Fruit fly (Drosophila melanogaster) whole organism, embryonic: ENCODE results near the gene fit.
A peak's percentile ranks its signal among the peaks of the same experiment; 100 is the strongest.

Experiments used
- CG1024 ChIP-seq: fragments of 200-800 bp; sonication (Bioruptor generic); IDR thresholded peaks from 2 replicates; pipeline ENCODE4 v1.3.6; 2022; ENCODE audit warnings: missing biosample characterization, missing genetic modification characterization
- CG10565 ChIP-seq: fragments of 200-800 bp; sonication (Bioruptor generic); optimal IDR thresholded peaks from 3 replicates; lab custom pipeline; 2016; ENCODE audit warnings: missing biosample characterization, mild to moderate bottlenecking, missing genetic modification characterization
- CG10959 ChIP-seq: fragments of 200-800 bp; sonication (Bioruptor generic); IDR thresholded peaks from 2 replicates; pipeline ENCODE4 v1.3.6; 2022; ENCODE audit warnings: missing biosample characterization, missing genetic modification characterization
- CG11560 ChIP-seq: fragments of 200-800 bp; sonication (Bioruptor generic); IDR thresholded peaks from 3 replicates; pipeline ENCODE4 v1.3.6; 2022; ENCODE audit warnings: missing biosample characterization, missing genetic modification characterization
- CG14667 ChIP-seq: fragments of 200-800 bp; sonication (Bioruptor generic); IDR thresholded peaks from 2 replicates; pipeline ENCODE4 v1.3.6; 2022; ENCODE audit warnings: missing biosample characterization, missing genetic modification characterization
- CG14860 ChIP-seq: fragments of 200-800 bp; sonication (Bioruptor generic); IDR thresholded peaks from 3 replicates; pipeline ENCODE4 v1.3.6; 2022; ENCODE audit warnings: missing biosample characterization, missing genetic modification characterization; ENCODE audit not compliant: partially characterized antibody
- CG15601 ChIP-seq: fragments of 200-800 bp; sonication (Bioruptor generic); optimal IDR thresholded peaks from 3 replicates; lab custom pipeline; 2019; ENCODE audit warnings: missing biosample characterization, mild to moderate bottlenecking, missing genetic modification characterization, moderate library complexity
- CG17186 ChIP-seq: fragments of 200-800 bp; sonication (Bioruptor generic); optimal IDR thresholded peaks from 3 replicates; lab custom pipeline; 2017; ENCODE audit warnings: missing biosample characterization, missing genetic modification reagents, missing genetic modification characterization
- CG2678 ChIP-seq: fragments of 200-800 bp; sonication (Bioruptor generic); optimal IDR thresholded peaks from 3 replicates; lab custom pipeline; 2019; ENCODE audit warnings: missing biosample characterization, mild to moderate bottlenecking, missing genetic modification characterization, moderate library complexity
- CG4730 ChIP-seq: fragments of 200-800 bp; sonication (Bioruptor generic); IDR thresholded peaks from 2 replicates; pipeline ENCODE4 v1.3.6; 2022; ENCODE audit warnings: missing biosample characterization, missing genetic modification characterization
- CG5245 ChIP-seq: fragments of 200-800 bp; sonication (Bioruptor generic); optimal IDR thresholded peaks from 3 replicates; lab custom pipeline; 2016; ENCODE audit warnings: missing biosample characterization, missing genetic modification characterization
- CG6683 ChIP-seq: fragments of 200-800 bp; sonication (Bioruptor generic); optimal IDR thresholded peaks from 2 replicates; lab custom pipeline; 2017; ENCODE audit warnings: missing biosample characterization, mild to moderate bottlenecking, missing genetic modification characterization, missing genetic modification reagents
- CG8944 ChIP-seq: fragments of 200-800 bp; sonication (Bioruptor generic); optimal IDR thresholded peaks from 3 replicates; lab custom pipeline; 2016; ENCODE audit warnings: missing biosample characterization, missing genetic modification characterization
- CrebB ChIP-seq: fragments of 200-800 bp; sonication (Bioruptor generic); optimal IDR thresholded peaks from 3 replicates; lab custom pipeline; 2018; ENCODE audit warnings: missing biosample characterization, mild to moderate bottlenecking, missing genetic modification characterization
- Dad ChIP-seq: fragments of 200-800 bp; sonication (Bioruptor generic); optimal IDR thresholded peaks from 3 replicates; lab custom pipeline; 2016; ENCODE audit warnings: missing biosample characterization, missing genetic modification characterization
- Dfd ChIP-seq, 2 experiments: fragments of >200 bp; optimal IDR thresholded peaks; 2 replicates each; lab custom pipeline; 2017; ENCODE audit warnings: missing biosample characterization in 2 of 2, missing genetic modification characterization in 2 of 2
- Fer2 ChIP-seq: fragments of 200-800 bp; sonication (Bioruptor generic); optimal IDR thresholded peaks from 2 replicates; lab custom pipeline; 2018; ENCODE audit warnings: missing biosample characterization, mild to moderate bottlenecking, missing genetic modification characterization, moderate library complexity
- H15 ChIP-seq: fragments of 200-800 bp; sonication (Bioruptor generic); IDR thresholded peaks from 3 replicates; pipeline ENCODE4 v1.3.6; 2022; ENCODE audit warnings: missing biosample characterization, missing genetic modification characterization
- Hr78 ChIP-seq, 2 experiments: fragments of 200-800 bp in 1 of 2; fragments of >200 bp in 1 of 2; sonication (Bioruptor generic) in 1 of 2; optimal IDR thresholded peaks; 2 replicates each; lab custom pipeline; 2017 to 2019; ENCODE audit warnings: missing biosample characterization in 2 of 2, missing genetic modification characterization in 2 of 2, mild to moderate bottlenecking in 1 of 2, moderate library complexity in 1 of 2
- Meics ChIP-seq: fragments of 200-800 bp; sonication (Bioruptor generic); optimal IDR thresholded peaks from 2 replicates; lab custom pipeline; 2017; ENCODE audit warnings: missing biosample characterization, mild to moderate bottlenecking, missing genetic modification characterization
- NC2β ChIP-seq: fragments of 200-800 bp; sonication (Bioruptor generic); optimal IDR thresholded peaks from 2 replicates; lab custom pipeline; 2016; ENCODE audit warnings: missing biosample characterization, missing genetic modification characterization
- Nf-YB ChIP-seq: fragments of 200-800 bp; sonication (Bioruptor generic); optimal IDR thresholded peaks from 3 replicates; lab custom pipeline; 2019; ENCODE audit warnings: missing biosample characterization, mild to moderate bottlenecking, missing genetic modification characterization, moderate library complexity
- Optix ChIP-seq: fragments of 200-800 bp; sonication (Bioruptor generic); IDR thresholded peaks from 3 replicates; pipeline ENCODE4 v1.3.6; 2022; ENCODE audit warnings: missing biosample characterization, missing genetic modification characterization
- Six4 ChIP-seq: fragments of 200-800 bp; sonication (Bioruptor generic); optimal IDR thresholded peaks from 2 replicates; lab custom pipeline; 2016; ENCODE audit warnings: missing biosample characterization, missing genetic modification characterization
- Trl ChIP-seq, 3 experiments: fragments of >200 bp in 2 of 3; fragments of 200-800 bp in 1 of 3; sonication (Bioruptor generic) in 1 of 3; optimal IDR thresholded peaks; 2 replicates in 1 of 3; 3 replicates in 2 of 3; lab custom pipeline; 2016 to 2017; ENCODE audit warnings: missing biosample characterization in 1 of 3, missing genetic modification characterization in 1 of 3
- Xbp1 ChIP-seq: fragments of 200-800 bp; sonication (Bioruptor generic); optimal IDR thresholded peaks from 3 replicates; lab custom pipeline; 2016; ENCODE audit warnings: missing biosample characterization, mild to moderate bottlenecking, missing genetic modification characterization
- Xrp1 ChIP-seq: fragments of 200-800 bp; sonication (Bioruptor generic); IDR thresholded peaks from 2 replicates; pipeline ENCODE4 v1.3.6; 2022; ENCODE audit warnings: missing biosample characterization, missing genetic modification characterization
- ac ChIP-seq: fragments of 200-800 bp; sonication (Bioruptor generic); optimal IDR thresholded peaks from 3 replicates; lab custom pipeline; 2017; ENCODE audit warnings: missing biosample characterization, mild to moderate bottlenecking, missing genetic modification characterization
- amos ChIP-seq: fragments of 200-800 bp; sonication (Bioruptor generic); IDR thresholded peaks from 2 replicates; pipeline ENCODE4 v1.3.6; 2022; ENCODE audit warnings: missing biosample characterization, missing genetic modification characterization; ENCODE audit not compliant: partially characterized antibody
- ash1 ChIP-seq: fragments of 200-800 bp; sonication (Bioruptor generic); optimal IDR thresholded peaks from 2 replicates; lab custom pipeline; 2018; ENCODE audit warnings: missing biosample characterization, mild to moderate bottlenecking, missing genetic modification characterization
- bigmax ChIP-seq: fragments of 200-800 bp; sonication (Bioruptor generic); optimal IDR thresholded peaks from 2 replicates; lab custom pipeline; 2018; ENCODE audit warnings: missing biosample characterization, mild to moderate bottlenecking, missing genetic modification characterization
- br ChIP-seq: fragments of >200 bp; optimal IDR thresholded peaks from 2 replicates; lab custom pipeline; 2017
- cad ChIP-seq: fragments of >200 bp; optimal IDR thresholded peaks from 2 replicates; lab custom pipeline; 2017; ENCODE audit warnings: missing biosample characterization, missing genetic modification characterization
- cwo ChIP-seq: fragments of 200-800 bp; sonication (Bioruptor generic); optimal IDR thresholded peaks from 3 replicates; lab custom pipeline; 2017; ENCODE audit warnings: missing biosample characterization, missing genetic modification characterization, mild to moderate bottlenecking, moderate library complexity, missing genetic modification reagents
- dan ChIP-seq: fragments of 200-800 bp; sonication (Bioruptor generic); IDR thresholded peaks from 2 replicates; pipeline ENCODE4 v1.3.6; 2022; ENCODE audit warnings: missing biosample characterization, missing genetic modification characterization
- dm ChIP-seq: fragments of 200-800 bp; sonication (Bioruptor generic); optimal IDR thresholded peaks from 3 replicates; lab custom pipeline; 2016; ENCODE audit warnings: missing biosample characterization, missing genetic modification characterization
- emc ChIP-seq: fragments of 200-800 bp; sonication (Bioruptor generic); optimal IDR thresholded peaks from 2 replicates; lab custom pipeline; 2016; ENCODE audit warnings: missing biosample characterization, missing genetic modification characterization
- fd64A ChIP-seq: fragments of 200-800 bp; sonication (Bioruptor generic); optimal IDR thresholded peaks from 3 replicates; lab custom pipeline; 2018; ENCODE audit warnings: missing biosample characterization, mild to moderate bottlenecking, missing genetic modification characterization
- gfzf ChIP-seq: fragments of 200-800 bp; sonication (Bioruptor generic); optimal IDR thresholded peaks from 2 replicates; lab custom pipeline; 2016; ENCODE audit warnings: missing biosample characterization, mild to moderate bottlenecking, missing genetic modification characterization, moderate library complexity
- gro ChIP-seq: fragments of 200-800 bp; sonication (Bioruptor generic); optimal IDR thresholded peaks from 2 replicates; lab custom pipeline; 2016; ENCODE audit warnings: missing biosample characterization, missing genetic modification characterization
- hb ChIP-seq: fragments of 200-800 bp; sonication (Bioruptor generic); IDR thresholded peaks from 3 replicates; pipeline ENCODE4 v1.3.6; 2022; ENCODE audit warnings: missing biosample characterization, missing genetic modification characterization; ENCODE audit not compliant: partially characterized antibody
- hbn ChIP-seq: fragments of 200-800 bp; sonication (Bioruptor generic); IDR thresholded peaks from 2 replicates; pipeline ENCODE4 v1.3.6; 2022; ENCODE audit warnings: missing biosample characterization, missing genetic modification characterization; ENCODE audit not compliant: partially characterized antibody
- jigr1 ChIP-seq: fragments of 200-800 bp; sonication (Bioruptor generic); IDR thresholded peaks from 3 replicates; pipeline ENCODE4 v1.3.6; 2022; ENCODE audit warnings: missing biosample characterization, missing genetic modification characterization
- jumu ChIP-seq: fragments of 200-800 bp; sonication (Bioruptor generic); optimal IDR thresholded peaks from 3 replicates; lab custom pipeline; 2016; ENCODE audit warnings: missing biosample characterization, missing genetic modification characterization
- pnt ChIP-seq: fragments of 200-800 bp; sonication (Bioruptor generic); optimal IDR thresholded peaks from 3 replicates; lab custom pipeline; 2016; ENCODE audit warnings: missing biosample characterization, missing genetic modification characterization
- slbo ChIP-seq: fragments of 200-800 bp; sonication (Bioruptor generic); IDR thresholded peaks from 2 replicates; pipeline ENCODE4 v1.3.6; 2022; ENCODE audit warnings: missing biosample characterization, missing genetic modification characterization
- ssp ChIP-seq: fragments of 200-800 bp; sonication (Bioruptor generic); IDR thresholded peaks from 2 replicates; pipeline ENCODE4 v1.3.6; 2022; ENCODE audit warnings: missing biosample characterization, missing genetic modification characterization
- tx ChIP-seq: fragments of 200-800 bp; sonication (Bioruptor generic); optimal IDR thresholded peaks from 2 replicates; lab custom pipeline; 2016; ENCODE audit warnings: missing biosample characterization, missing genetic modification characterization
- unc-4 ChIP-seq: fragments of 200-800 bp; sonication (Bioruptor generic); IDR thresholded peaks from 2 replicates; pipeline ENCODE4 v1.3.6; 2022; ENCODE audit warnings: missing biosample characterization, missing genetic modification characterization; ENCODE audit not compliant: partially characterized antibody
- vnd ChIP-seq: fragments of 200-800 bp; sonication (Bioruptor generic); IDR thresholded peaks from 3 replicates; pipeline ENCODE4 v1.3.6; 2022; ENCODE audit warnings: missing biosample characterization, missing genetic modification characterization; ENCODE audit not compliant: partially characterized antibody
- zfh1 ChIP-seq: fragments of 200-800 bp; sonication (Bioruptor generic); IDR thresholded peaks from 3 replicates; pipeline ENCODE4 v1.3.6; 2022; ENCODE audit warnings: missing biosample characterization, missing genetic modification characterization

Gene fit

dm6 chr3R:21887588-21888007 is 3.3 kb upstream of the fit start (continued):
- TF ChIP-seq fd64A (GFP tag; lab: Kevin White, UChicago) (no peak), gro (GFP tag; lab: Kevin White, UChicago) (no peak), hbn (GFP tag; lab: Robert Waterston, UW) (no peak), NC2β (no peak), Fer2 (tag; lab: Kevin White, UChicago) (no peak), CG1024 (GFP tag; lab: Robert Waterston, UW) (no peak), hb (GFP tag; lab: Robert Waterston, UW) (no peak), Xbp1 (peak; percentile 42), gfzf (GFP tag; lab: Kevin White, UChicago) (no peak), cad (GFP tag; lab: Kevin White, UChicago) (no peak), CG17186 (GFP tag; lab: Kevin White, UChicago) (no peak), Optix (GFP tag; lab: Robert Waterston, UW) (no peak), dm (GFP tag; lab: Kevin White, UChicago) (no peak), CG2678 (tag; lab: Kevin White, UChicago) (no peak), bigmax (GFP tag; lab: Kevin White, UChicago) (no peak), jumu (GFP tag; lab: Kevin White, UChicago) (no peak), dan (GFP tag; lab: Robert Waterston, UW) (no peak), jigr1 (GFP tag; lab: Robert Waterston, UW) (no peak), CG6683 (GFP tag; lab: Kevin White, UChicago) (no peak), cwo (GFP tag; lab: Kevin White, UChicago) (no peak), slbo (GFP tag; lab: Robert Waterston, UW) (peak; percentile 55), CG10959 (GFP tag; lab: Robert Waterston, UW) (0 out of 2 replicates have a peak, but pooled peaks have one; percentile 23), CG8944 (peak; percentile 49), Xrp1 (GFP tag; lab: Robert Waterston, UW) (0 out of 2 replicates have a peak, but pooled peaks have one; percentile 42), Hr78 (GFP tag; optimal IDR thresholded peaks at IDR 0.05; lab: Kevin White, UChicago) (no peak), br (lab: Kevin White, UChicago) (no peak), CrebB (tag; lab: Kevin White, UChicago) (no peak), amos (GFP tag; lab: Robert Waterston, UW) (no peak), Nf-YB (GFP tag; lab: Kevin White, UChicago) (no peak), vnd (GFP tag; lab: Robert Waterston, UW) (no peak), tx (GFP tag; lab: Kevin White, UChicago) (no peak), zfh1 (GFP tag; lab: Robert Waterston, UW) (peak; percentile 58; the same call in 1 of the 3 replicates), unc-4 (no peak), Dad (GFP tag; lab: Kevin White, UChicago) (no peak), ac (GFP tag; lab: Kevin White, UChicago) (no peak), H15 (no peak), pnt (peak; percentile 35), Dfd (GFP tag; optimal IDR thresholded peaks at IDR 0.05; lab: Kevin White, UChicago) (no peak), CG4730 (no peak), CG15601 (tag; lab: Kevin White, UChicago) (peak; percentile 1), Trl (optimal IDR thresholded peaks at IDR 0.05; lab: Kevin White, UChicago) (no peak), Trl (GFP tag; optimal IDR thresholded peaks at IDR 0.05; lab: Kevin White, UChicago) (no peak), CG14667 (GFP tag; lab: Robert Waterston, UW) (0 out of 2 replicates have a peak, but pooled peaks have one; percentile 42), CG14860 (GFP tag; lab: Robert Waterston, UW) (no peak), emc (GFP tag; lab: Kevin White, UChicago) (no peak), CG11560 (tag; lab: Robert Waterston, UW) (no peak), Meics (GFP tag; lab: Kevin White, UChicago) (peak; percentile 0), ash1 (GFP tag; lab: Kevin White, UChicago) (no peak), CG5245 (GFP tag; lab: Kevin White, UChicago) (peak; percentile 33), Six4 (GFP tag; lab: Kevin White, UChicago) (no peak), ssp (GFP tag; lab: Robert Waterston, UW) (peak; percentile 34; the same call in 1 of the 2 replicates), CG10565 (GFP tag; lab: Kevin White, UChicago) (no peak)
